Fruit fly (Drosophila melanogaster) ovary, adult (tissue): ENCODE results near the gene CG15461.
"Not testable (repeated sequence)": the region's sequence is repeated elsewhere in the genome, so short reads cannot be mapped to it uniquely, and the experiment has no call there.

Experiments
- CG17801 ChIP-seq: fragments of 200-800 bp; optimal IDR thresholded peaks from 2 replicates; lab custom pipeline; 2019; ENCODE audit warnings: missing biosample characterization, mild to moderate bottlenecking, missing genetic modification characterization, moderate library complexity; ENCODE audit not compliant: partially characterized antibody

Gene CG15461

dm6 chrX:20485880-20486279, at the start of gene CG15461:
Gene CG15461, plus strand, starts transcription at chrX:20486180.
- TF ChIP-seq CG17801, result no peak

- no peak for TF ChIP-seq CG17801
These were observed 49.1 kb upstream of the CG15461 start for dm6 chrX:20436866-20437265.

DNA sequence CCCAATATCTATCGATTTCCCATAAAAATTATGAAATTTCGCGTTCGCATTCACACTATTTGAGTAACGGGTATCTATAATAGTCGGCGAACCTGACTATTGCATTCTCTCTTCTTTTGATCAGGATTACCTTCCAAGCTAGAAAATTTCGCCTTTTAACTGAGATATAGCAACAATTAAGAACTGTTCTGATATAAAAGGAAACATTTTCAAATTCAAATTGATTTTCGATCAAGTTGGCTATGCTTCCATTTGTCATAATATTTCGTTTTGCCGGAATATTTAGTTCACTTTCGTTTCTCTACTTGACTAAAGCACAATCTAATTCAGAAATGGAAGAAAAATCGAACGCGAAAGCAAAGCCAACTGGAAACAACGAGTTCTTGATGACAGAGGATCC, 39.9 kb upstream of the CG15461 start, which contains the start of gene CG42578:
TSS of gene CG42578 (plus strand) at position 301 of the 400 bp plus-strand sequence.
- not testable (repeated sequence) for TF ChIP-seq CG17801

DNA sequence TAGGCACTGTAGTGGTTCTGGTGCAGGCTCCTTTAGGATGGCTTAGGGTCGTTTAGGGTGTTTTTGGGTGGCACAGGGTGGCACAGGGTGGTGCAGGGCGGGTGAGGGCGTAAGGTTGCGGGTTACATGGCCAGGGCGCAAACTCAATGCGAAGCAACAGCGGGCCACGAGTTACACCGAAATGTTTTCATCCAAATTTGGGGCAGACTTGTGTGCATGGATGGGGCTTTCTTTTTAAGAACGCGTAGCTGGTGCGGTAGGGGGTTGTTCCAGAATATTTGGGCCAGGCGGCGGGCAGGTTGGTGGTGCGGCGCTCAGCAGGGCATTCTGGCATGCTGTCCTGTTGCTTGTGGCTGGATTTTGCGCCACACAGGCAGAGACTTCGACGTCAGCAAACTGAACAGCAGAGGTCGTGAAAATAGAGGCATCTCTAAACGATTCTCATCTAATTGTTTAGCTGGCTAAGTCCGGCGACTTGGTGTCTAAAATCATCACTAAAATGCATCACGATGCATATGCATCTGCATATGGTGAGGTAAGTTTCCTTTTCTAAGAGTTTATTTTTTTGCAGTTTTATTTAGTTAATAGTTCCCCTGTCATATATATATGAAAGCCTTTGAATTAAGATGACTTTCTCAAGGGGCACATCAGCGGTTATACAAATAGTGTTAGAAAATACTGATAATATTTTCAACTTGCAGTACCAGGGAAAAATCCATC, 38.0 kb upstream of the CG15461 start:
- no peak for TF ChIP-seq CG17801

dm6 chrX:20448828-20449427, 37.1 kb upstream of the CG15461 start, which contains the start of gene tbc:
Gene tbc, plus strand, starts transcription at chrX:20449331.
- no peak for TF ChIP-seq CG17801

DNA sequence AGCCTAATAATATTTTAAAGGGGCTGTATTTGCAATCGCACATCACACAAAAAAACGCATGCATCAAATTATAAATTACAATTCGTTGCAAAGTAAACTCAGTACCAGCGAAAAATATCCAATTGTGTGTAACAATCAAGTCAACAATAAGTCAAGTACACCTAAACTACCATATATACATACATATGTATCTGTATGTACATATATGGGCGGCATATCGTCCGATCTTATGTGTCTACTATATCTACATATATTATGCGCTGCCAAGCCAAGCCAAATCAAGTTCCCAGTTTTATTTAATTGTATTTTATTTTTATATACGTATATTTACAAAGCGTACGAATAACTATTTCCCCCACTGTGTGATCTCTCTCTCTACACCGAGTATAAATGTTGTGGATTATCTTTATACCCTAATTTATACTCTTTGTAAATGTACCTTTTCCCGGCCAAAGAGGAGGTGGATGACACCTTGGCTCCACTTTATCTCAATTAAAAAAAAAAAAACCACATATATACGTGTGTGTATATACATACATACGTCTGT, 19.5 kb upstream of the CG15461 start:
- TF ChIP-seq CG17801, result peak; percentile 55

DNA sequence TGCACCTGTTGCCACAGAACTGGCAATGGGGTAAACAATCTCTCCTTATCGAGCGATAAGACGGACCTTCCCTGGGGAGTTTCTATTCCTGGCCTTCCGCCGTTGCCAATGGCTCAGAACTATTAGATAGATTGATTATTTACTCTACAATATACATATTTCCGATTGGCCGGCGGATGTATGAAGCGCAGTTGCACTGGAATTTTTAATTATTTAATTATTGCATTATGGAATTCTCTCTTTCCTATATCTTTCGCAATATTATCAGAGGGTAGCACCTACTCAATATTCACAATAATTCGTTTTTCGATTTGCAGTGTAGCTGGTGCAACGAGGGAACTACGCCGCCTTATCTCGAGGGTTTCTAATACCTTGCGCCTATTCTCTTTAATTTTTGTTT, 18.8 kb upstream of the CG15461 start, which contains the start of gene GstT3:
TSS of gene GstT3 (plus strand) at position 301 of the 400 bp plus-strand sequence.
- TF ChIP-seq CG17801, result no peak

dm6 chrX:20468192-20468591, 17.8 kb upstream of the CG15461 start:
- TF ChIP-seq CG17801, result peak; percentile 60

- TF ChIP-seq CG17801, result no peak
These were observed 15.3 kb upstream of the CG15461 start for dm6 chrX:20470701-20471100.

dm6 chrX:20478674-20479073, 7.3 kb upstream of the CG15461 start:
- TF ChIP-seq CG17801, result no peak

dm6 chrX:20480382-20480781, 5.6 kb upstream of the CG15461 start:
- peak; percentile 23 for TF ChIP-seq CG17801

DNA sequence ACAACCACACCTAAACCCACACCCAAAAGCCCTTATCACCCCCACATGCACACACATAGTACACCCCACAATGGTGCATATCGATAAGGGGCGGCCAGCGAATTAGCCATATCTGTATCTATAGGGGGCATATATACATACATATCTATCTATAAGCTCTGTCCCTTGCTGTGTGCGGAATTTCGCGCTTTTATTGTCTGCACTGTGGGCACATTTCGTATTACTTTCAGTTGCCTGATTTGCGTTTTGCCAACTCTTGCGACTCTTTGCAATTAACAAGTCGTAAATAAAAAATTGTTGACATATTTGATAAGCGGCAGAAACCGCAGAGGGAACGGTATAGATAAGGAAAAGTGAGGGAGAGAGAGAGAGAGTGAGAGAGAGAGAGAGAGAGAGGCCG, 4.6 kb upstream of the CG15461 start:
- TF ChIP-seq CG17801, result no peak

- TF ChIP-seq CG17801, result no peak
These were observed 3.0 kb upstream of the CG15461 start for dm6 chrX:20482790-20483564.

- peak; percentile 73 for TF ChIP-seq CG17801
These were observed 2.7 kb downstream of the CG15461 start for dm6 chrX:20488701-20489122.

DNA sequence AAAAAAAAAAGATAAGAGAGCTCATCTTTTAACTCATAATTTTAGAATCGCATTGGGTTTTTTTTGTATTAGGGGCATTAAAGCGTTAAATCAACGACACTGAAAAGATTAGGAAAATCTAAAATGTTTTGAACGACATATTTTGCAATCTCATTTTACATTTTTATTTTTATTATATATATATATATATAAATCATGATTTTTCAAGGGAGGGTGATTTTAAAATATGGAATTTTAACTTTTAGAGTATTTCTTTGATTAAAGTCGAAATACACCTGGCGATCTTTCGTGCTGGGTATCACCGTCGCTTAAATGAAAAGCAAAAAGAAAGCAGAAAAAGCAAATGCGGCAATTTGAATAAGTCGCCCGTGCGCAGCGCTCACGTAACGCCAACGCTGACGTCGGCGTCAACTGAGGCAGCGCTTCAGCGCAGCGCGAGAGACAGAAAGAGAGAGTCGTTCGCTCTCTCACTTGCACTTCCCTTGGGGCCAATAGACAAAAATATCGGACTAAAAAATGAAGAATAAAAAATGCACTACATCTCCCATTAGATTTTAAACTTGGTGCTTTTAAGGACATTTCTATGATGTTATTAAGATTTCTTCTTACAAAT, 3.5 kb downstream of the CG15461 start:
- TF ChIP-seq CG17801, result no peak

DNA sequence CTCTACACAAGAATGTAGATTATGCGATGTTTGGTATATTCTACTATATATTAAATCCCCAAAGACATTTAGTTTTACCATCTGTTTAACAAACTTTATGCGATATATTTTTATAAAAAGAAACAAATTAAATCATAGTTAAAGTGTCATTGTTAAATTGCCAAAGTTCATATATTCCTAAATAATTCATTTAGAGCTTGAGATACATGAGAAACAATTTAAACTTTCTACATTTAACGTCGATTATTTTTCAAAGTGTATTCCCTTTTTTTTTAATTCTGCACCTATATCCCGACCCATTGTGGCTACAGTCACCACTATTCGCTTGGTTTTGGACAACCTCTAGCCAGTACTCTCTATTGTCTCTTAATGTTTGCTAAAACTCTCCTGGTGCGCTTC, 4.0 kb downstream of the CG15461 start:
- no peak for TF ChIP-seq CG17801

DNA sequence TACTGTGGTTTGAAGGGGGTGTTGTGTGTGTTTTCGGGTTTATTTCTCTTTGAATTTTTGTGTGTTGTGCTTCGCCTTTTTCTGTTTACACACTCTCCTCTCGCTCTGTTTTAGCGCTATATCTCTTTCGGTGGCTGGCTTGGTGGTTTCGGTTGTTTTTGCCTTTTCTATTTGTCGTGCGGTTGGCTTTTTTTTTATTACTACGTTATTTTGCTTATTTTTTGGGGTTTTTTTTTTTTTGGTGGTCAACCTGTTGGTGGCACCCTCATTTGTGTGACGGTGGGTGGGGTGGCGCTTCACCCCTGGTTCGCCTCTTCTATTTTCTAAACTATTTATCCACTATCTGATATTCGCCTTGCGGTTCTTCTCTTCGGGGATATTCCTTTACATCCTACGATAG, 4.9 kb downstream of the CG15461 start:
- no peak for TF ChIP-seq CG17801
